Fruit fly (Drosophila melanogaster) whole organism, embryonic: Measurements from ENCODE around the gene CG34265.

Experiments
- Ada2b ChIP-seq: fragments of 200-800 bp; sonication (Bioruptor generic); IDR thresholded peaks from 2 replicates; pipeline ENCODE4 v1.3.6; 2022; ENCODE audit warnings: missing biosample characterization, missing genetic modification characterization
- CG10979 ChIP-seq: fragments of 200-800 bp; sonication (Bioruptor generic); optimal IDR thresholded peaks from 2 replicates; lab custom pipeline; 2018; ENCODE audit warnings: missing biosample characterization, mild to moderate bottlenecking, missing genetic modification characterization, moderate library complexity
- CG1529 ChIP-seq: fragments of 200-800 bp; sonication (Bioruptor generic); optimal IDR thresholded peaks from 3 replicates; lab custom pipeline; 2018; ENCODE audit warnings: missing biosample characterization, missing genetic modification characterization
- CG15601 ChIP-seq: fragments of 200-800 bp; sonication (Bioruptor generic); optimal IDR thresholded peaks from 3 replicates; lab custom pipeline; 2019; ENCODE audit warnings: missing biosample characterization, mild to moderate bottlenecking, missing genetic modification characterization, moderate library complexity
- CG16779 ChIP-seq: fragments of 200-800 bp; sonication (Bioruptor generic); IDR thresholded peaks from 2 replicates; pipeline ENCODE4 v1.3.6; 2022; ENCODE audit warnings: missing biosample characterization, missing genetic modification characterization
- CG17328 ChIP-seq: fragments of 200-800 bp; sonication (Bioruptor generic); IDR thresholded peaks from 2 replicates; pipeline ENCODE4 v1.3.6; 2022; ENCODE audit warnings: missing biosample characterization, missing genetic modification characterization
- CG17568 ChIP-seq: fragments of 200-800 bp; sonication (Bioruptor generic); optimal IDR thresholded peaks from 2 replicates; lab custom pipeline; 2018; ENCODE audit warnings: missing biosample characterization, mild to moderate bottlenecking, missing genetic modification characterization, moderate library complexity
- CG17802 ChIP-seq: fragments of 200-800 bp; sonication (Bioruptor generic); optimal IDR thresholded peaks from 2 replicates; lab custom pipeline; 2018; ENCODE audit warnings: missing biosample characterization, mild to moderate bottlenecking, missing genetic modification characterization, moderate library complexity
- CG17829 ChIP-seq: fragments of 200-800 bp; optimal IDR thresholded peaks from 2 replicates; lab custom pipeline; 2019; ENCODE audit warnings: missing biosample characterization, mild to moderate bottlenecking, missing genetic modification characterization, moderate library complexity
- CG17912 ChIP-seq: fragments of 200-800 bp; sonication (Bioruptor generic); optimal IDR thresholded peaks from 2 replicates; lab custom pipeline; 2018; ENCODE audit warnings: missing biosample characterization, mild to moderate bottlenecking, missing genetic modification characterization
- CG1832 ChIP-seq: fragments of 200-800 bp; sonication (Bioruptor generic); optimal IDR thresholded peaks from 2 replicates; lab custom pipeline; 2017; ENCODE audit warnings: missing biosample characterization, mild to moderate bottlenecking, missing genetic modification characterization, inconsistent platforms
- CG18764 ChIP-seq: fragments of 200-800 bp; sonication (Bioruptor generic); optimal IDR thresholded peaks from 3 replicates; lab custom pipeline; 2016; ENCODE audit warnings: missing biosample characterization, missing genetic modification characterization
- CG2199 ChIP-seq: fragments of 200-800 bp; sonication (Bioruptor generic); IDR thresholded peaks from 3 replicates; pipeline ENCODE4 v1.3.6; 2022; ENCODE audit warnings: missing biosample characterization, missing genetic modification characterization
- CG31365 ChIP-seq: fragments of 200-800 bp; sonication (Bioruptor generic); optimal IDR thresholded peaks from 2 replicates; lab custom pipeline; 2018; ENCODE audit warnings: missing biosample characterization, mild to moderate bottlenecking, missing genetic modification characterization
- CG3726 ChIP-seq: fragments of 200-800 bp; sonication (Bioruptor generic); IDR thresholded peaks from 3 replicates; pipeline ENCODE4, ENCODE4 v1.3.6; 2022; ENCODE audit warnings: missing biosample characterization, missing genetic modification characterization
- CG4424 ChIP-seq: fragments of 200-800 bp; sonication (Bioruptor generic); optimal IDR thresholded peaks from 3 replicates; lab custom pipeline; 2016; ENCODE audit warnings: missing biosample characterization, missing genetic modification characterization
- CG4730 ChIP-seq: fragments of 200-800 bp; sonication (Bioruptor generic); IDR thresholded peaks from 2 replicates; pipeline ENCODE4 v1.3.6; 2022; ENCODE audit warnings: missing biosample characterization, missing genetic modification characterization
- CG6175 ChIP-seq: fragments of 200-800 bp; sonication (Bioruptor generic); IDR thresholded peaks from 3 replicates; pipeline ENCODE4 v1.3.6; 2022; ENCODE audit warnings: missing biosample characterization, missing genetic modification characterization
- CG6689 ChIP-seq: fragments of 200-800 bp; sonication (Bioruptor generic); IDR thresholded peaks from 2 replicates; pipeline ENCODE4 v1.3.6; 2022; ENCODE audit warnings: missing biosample characterization, missing genetic modification characterization
- CG6854 ChIP-seq: fragments of 200-800 bp; sonication (Bioruptor generic); optimal IDR thresholded peaks from 3 replicates; lab custom pipeline; 2017; ENCODE audit warnings: missing biosample characterization, mild to moderate bottlenecking, missing genetic modification characterization
- CG7839 ChIP-seq: fragments of 200-800 bp; sonication (Bioruptor generic); optimal IDR thresholded peaks from 3 replicates; lab custom pipeline; 2018; ENCODE audit warnings: missing biosample characterization, mild to moderate bottlenecking, missing genetic modification characterization, moderate library complexity
- CG8924 ChIP-seq: fragments of 200-800 bp; optimal IDR thresholded peaks from 3 replicates; lab custom pipeline; 2019; ENCODE audit warnings: missing biosample characterization, mild to moderate bottlenecking, missing genetic modification characterization, moderate library complexity
- CG9609 ChIP-seq: fragments of 200-800 bp; sonication (Bioruptor generic); optimal IDR thresholded peaks from 3 replicates; lab custom pipeline; 2016; ENCODE audit warnings: missing biosample characterization, missing genetic modification characterization
- CG9932 ChIP-seq: fragments of 200-800 bp; sonication (Bioruptor generic); IDR thresholded peaks from 2 replicates; pipeline ENCODE4 v1.3.6; 2022; ENCODE audit warnings: missing biosample characterization, missing genetic modification characterization
- Dip2 ChIP-seq: fragments of 200-800 bp; sonication (Bioruptor generic); IDR thresholded peaks from 2 replicates; pipeline ENCODE4 v1.3.6; 2022; ENCODE audit warnings: missing biosample characterization, missing genetic modification characterization
- Doc2 ChIP-seq: fragments of 200-800 bp; sonication (Bioruptor generic); IDR thresholded peaks from 2 replicates; pipeline ENCODE4 v1.3.6; 2022; ENCODE audit warnings: missing biosample characterization, missing genetic modification characterization
- Drgx ChIP-seq: fragments of 200-800 bp; sonication (Bioruptor generic); IDR thresholded peaks from 2 replicates; pipeline ENCODE4 v1.3.6; 2022; ENCODE audit warnings: missing biosample characterization, missing genetic modification characterization
- Elba2 ChIP-seq: fragments of 200-800 bp; sonication (Bioruptor generic); optimal IDR thresholded peaks from 3 replicates; lab custom pipeline; 2016; ENCODE audit warnings: missing biosample characterization, missing genetic modification characterization
- HLHmδ ChIP-seq: fragments of 200-800 bp; sonication (Bioruptor generic); optimal IDR thresholded peaks from 2 replicates; lab custom pipeline; 2018; ENCODE audit warnings: missing biosample characterization, mild to moderate bottlenecking, missing genetic modification characterization, moderate library complexity
- Kr ChIP-seq: fragments of 200-800 bp; sonication (Bioruptor generic); optimal IDR thresholded peaks from 2 replicates; lab custom pipeline; 2017; ENCODE audit warnings: missing biosample characterization, mild to moderate bottlenecking, missing genetic modification characterization
- Sry-δ ChIP-seq: fragments of 200-800 bp; sonication (Bioruptor generic); optimal IDR thresholded peaks from 2 replicates; lab custom pipeline; 2016; ENCODE audit warnings: missing biosample characterization, missing genetic modification characterization
- TFAM ChIP-seq: fragments of 200-800 bp; sonication (Bioruptor generic); optimal IDR thresholded peaks from 2 replicates; lab custom pipeline; 2017; ENCODE audit warnings: missing biosample characterization, missing genetic modification characterization, inconsistent platforms
- YL-1 ChIP-seq: fragments of 200-800 bp; sonication (Bioruptor generic); optimal IDR thresholded peaks from 3 replicates; lab custom pipeline; 2017; ENCODE audit warnings: missing biosample characterization, mild to moderate bottlenecking, missing genetic modification characterization
- al ChIP-seq: fragments of 200-800 bp; sonication (Bioruptor generic); IDR thresholded peaks from 2 replicates; pipeline ENCODE4 v1.3.6; 2022; ENCODE audit warnings: missing biosample characterization, missing genetic modification characterization
- bigmax ChIP-seq: fragments of 200-800 bp; sonication (Bioruptor generic); optimal IDR thresholded peaks from 2 replicates; lab custom pipeline; 2018; ENCODE audit warnings: missing biosample characterization, mild to moderate bottlenecking, missing genetic modification characterization
- bsh ChIP-seq, 2 experiments: fragments of 200-800 bp; sonication (Bioruptor generic); optimal IDR thresholded peaks; 2 replicates each; lab custom pipeline; 2017 to 2018; ENCODE audit warnings: mild to moderate bottlenecking in 2 of 2, missing biosample characterization in 2 of 2, missing genetic modification characterization in 2 of 2, moderate library complexity in 1 of 2
- dmrt11E ChIP-seq: fragments of 200-800 bp; sonication (Bioruptor generic); optimal IDR thresholded peaks from 3 replicates; lab custom pipeline; 2018; ENCODE audit warnings: missing biosample characterization, mild to moderate bottlenecking, missing genetic modification characterization, moderate library complexity
- dysf ChIP-seq: fragments of 200-800 bp; sonication (Bioruptor generic); IDR thresholded peaks from 3 replicates; pipeline ENCODE4 v1.3.6; 2022; ENCODE audit warnings: missing biosample characterization, missing genetic modification characterization
- fd3F ChIP-seq: fragments of 200-800 bp; sonication (Bioruptor generic); optimal IDR thresholded peaks from 2 replicates; lab custom pipeline; 2018; ENCODE audit warnings: missing biosample characterization, mild to moderate bottlenecking, missing genetic modification characterization, moderate library complexity
- ham ChIP-seq: fragments of 200-800 bp; sonication (Bioruptor generic); IDR thresholded peaks from 2 replicates; pipeline ENCODE4 v1.3.6; 2022; ENCODE audit warnings: missing biosample characterization, missing genetic modification characterization
- jigr1 ChIP-seq: fragments of 200-800 bp; sonication (Bioruptor generic); IDR thresholded peaks from 3 replicates; pipeline ENCODE4 v1.3.6; 2022; ENCODE audit warnings: missing biosample characterization, missing genetic modification characterization
- maf-S ChIP-seq: fragments of 200-800 bp; sonication (Bioruptor generic); optimal IDR thresholded peaks from 2 replicates; lab custom pipeline; 2016; ENCODE audit warnings: missing biosample characterization, missing genetic modification characterization
- mirr ChIP-seq: fragments of 200-800 bp; sonication (Bioruptor generic); optimal IDR thresholded peaks from 3 replicates; lab custom pipeline; 2018; ENCODE audit warnings: missing biosample characterization, mild to moderate bottlenecking, missing genetic modification characterization
- nom ChIP-seq: fragments of 200-800 bp; sonication (Bioruptor generic); optimal IDR thresholded peaks from 2 replicates; lab custom pipeline; 2017; ENCODE audit warnings: missing biosample characterization, missing genetic modification characterization, mild to moderate bottlenecking, moderate library complexity, missing genetic modification reagents
- peb ChIP-seq: fragments of 200-800 bp; sonication (Bioruptor generic); IDR thresholded peaks from 2 replicates; pipeline ENCODE4 v1.3.6; 2022; ENCODE audit warnings: missing biosample characterization, missing genetic modification characterization
- pros ChIP-seq: fragments of 200-800 bp; sonication (Bioruptor generic); optimal IDR thresholded peaks from 3 replicates; lab custom pipeline; 2019; ENCODE audit warnings: missing biosample characterization, mild to moderate bottlenecking, missing genetic modification characterization, moderate library complexity
- row ChIP-seq: fragments of 200-800 bp; sonication (Bioruptor generic); IDR thresholded peaks from 3 replicates; pipeline ENCODE4 v1.3.6; 2022; ENCODE audit warnings: missing biosample characterization, missing genetic modification characterization
- sob ChIP-seq: fragments of 200-800 bp; sonication (Bioruptor generic); IDR thresholded peaks from 2 replicates; pipeline ENCODE4 v1.3.6; 2022; ENCODE audit warnings: missing biosample characterization, missing genetic modification characterization
- tap ChIP-seq: fragments of 200-800 bp; optimal IDR thresholded peaks from 3 replicates; lab custom pipeline; 2019; ENCODE audit warnings: missing biosample characterization, mild to moderate bottlenecking, missing genetic modification characterization, moderate library complexity
- toy ChIP-seq: fragments of 200-800 bp; sonication (Bioruptor generic); IDR thresholded peaks from 2 replicates; pipeline ENCODE4 v1.3.6; 2022; ENCODE audit warnings: missing biosample characterization, missing genetic modification characterization
- trh ChIP-seq: fragments of 200-800 bp; sonication (Bioruptor generic); optimal IDR thresholded peaks from 2 replicates; lab custom pipeline; 2016; ENCODE audit warnings: missing biosample characterization, missing genetic modification characterization

The CG34265 gene

dm6 chr3L:3240597-3241367 lies 27.5 kb upstream of the CG34265 start (continued):
- TF ChIP-seq maf-S, result no peak
- no peak for TF ChIP-seq fd3F (GFP tag; lab: Kevin White, UChicago)
- TF ChIP-seq ham (GFP tag; lab: Robert Waterston, UW), result no peak
- TF ChIP-seq CG8924 (tag; lab: Kevin White, UChicago), result peak; percentile 25
- TF ChIP-seq CG16779 (GFP tag; lab: Robert Waterston, UW), result no peak
- no peak for TF ChIP-seq Elba2 (GFP tag; lab: Kevin White, UChicago)
- no peak for TF ChIP-seq CG1832 (GFP tag; lab: Kevin White, UChicago)
- no peak for TF ChIP-seq pros (GFP tag; lab: Kevin White, UChicago)
- no peak for TF ChIP-seq Dip2 (GFP tag; lab: Robert Waterston, UW)
- TF ChIP-seq bsh (GFP tag; optimal IDR thresholded peaks at IDR 0.05; lab: Kevin White, UChicago), result peak; percentile 66 to 92
- no peak for TF ChIP-seq CG6175 (GFP tag; lab: Robert Waterston, UW)
- TF ChIP-seq CG9932 (GFP tag; lab: Robert Waterston, UW), result no peak
- TF ChIP-seq CG17829, result peak; percentile 11
- TF ChIP-seq sob (GFP tag; lab: Robert Waterston, UW), result no peak
- no peak for TF ChIP-seq Sry-δ (GFP tag; lab: Kevin White, UChicago)
- no peak for TF ChIP-seq YL-1 (GFP tag; lab: Kevin White, UChicago)
- peak; percentile 36 for TF ChIP-seq CG15601 (tag; lab: Kevin White, UChicago)
- peak; percentile 99 for TF ChIP-seq nom (GFP tag; lab: Kevin White, UChicago)
- no peak for TF ChIP-seq HLHmδ
- peak; percentile 44 for TF ChIP-seq tap
- TF ChIP-seq CG17802 (tag; lab: Kevin White, UChicago), result no peak
- TF ChIP-seq al (GFP tag; lab: Robert Waterston, UW), result no peak
- no peak for TF ChIP-seq CG6854 (GFP tag; lab: Kevin White, UChicago)
- TF ChIP-seq bigmax, result no peak
- TF ChIP-seq Kr (GFP tag; lab: Kevin White, UChicago), result no peak
- TF ChIP-seq CG2199 (GFP tag; lab: Robert Waterston, UW), result no peak
- no peak for TF ChIP-seq CG17328 (GFP tag; lab: Robert Waterston, UW)
- peak; percentile 3 for TF ChIP-seq CG4424 (GFP tag; lab: Kevin White, UChicago)
- no peak for TF ChIP-seq trh (GFP tag; lab: Kevin White, UChicago)
- no peak for TF ChIP-seq TFAM (GFP tag; lab: Kevin White, UChicago)
- TF ChIP-seq CG1529 (GFP tag; lab: Kevin White, UChicago), result no peak
- peak; percentile 34 for TF ChIP-seq CG10979 (tag; lab: Kevin White, UChicago)
- no peak for TF ChIP-seq CG6689
- TF ChIP-seq Doc2 (GFP tag; lab: Robert Waterston, UW), result no peak
- no peak for TF ChIP-seq CG17568
- TF ChIP-seq CG18764 (GFP tag; lab: Kevin White, UChicago), result no peak
- no peak for TF ChIP-seq CG4730
- peak; percentile 84 for TF ChIP-seq Drgx
- no peak for TF ChIP-seq CG3726 (GFP tag; lab: Robert Waterston, UW)
- no peak for TF ChIP-seq toy
- TF ChIP-seq dysf (GFP tag; lab: Robert Waterston, UW), result 0 out of 3 replicates have a peak, but pooled peaks have one; percentile 25
- no peak for TF ChIP-seq Ada2b
- TF ChIP-seq dmrt11E, result peak; percentile 55
- no peak for TF ChIP-seq jigr1 (GFP tag; lab: Robert Waterston, UW)
- TF ChIP-seq row (GFP tag; lab: Robert Waterston, UW), result peak; percentile 25; the same call in 2 of the 3 replicates
- no peak for TF ChIP-seq CG17912 (GFP tag; lab: Kevin White, UChicago)
- no peak for TF ChIP-seq CG9609
- TF ChIP-seq peb, result no peak
- TF ChIP-seq CG7839 (tag; lab: Kevin White, UChicago), result peak; percentile 32
- TF ChIP-seq CG31365 (tag; lab: Kevin White, UChicago), result no peak
- no peak for TF ChIP-seq mirr
